Worm (Caenorhabditis elegans) whole organism, L4/young adult: Measurements from ENCODE around the gene F54H12.4.

Experiments used
- W03F9.2 ChIP-seq: fragments of 150-350 bp; optimal IDR thresholded peaks from 2 replicates; lab custom pipeline; 2014; ENCODE audit warnings: missing biosample characterization, missing genetic modification characterization
- dao-5 ChIP-seq: sonication (generic microtip); optimal IDR thresholded peaks from 2 replicates; lab custom pipeline; 2016; ENCODE audit warnings: missing genotype, missing genetic modification characterization, moderate library complexity, missing compliant biosample characterization

DNA sequence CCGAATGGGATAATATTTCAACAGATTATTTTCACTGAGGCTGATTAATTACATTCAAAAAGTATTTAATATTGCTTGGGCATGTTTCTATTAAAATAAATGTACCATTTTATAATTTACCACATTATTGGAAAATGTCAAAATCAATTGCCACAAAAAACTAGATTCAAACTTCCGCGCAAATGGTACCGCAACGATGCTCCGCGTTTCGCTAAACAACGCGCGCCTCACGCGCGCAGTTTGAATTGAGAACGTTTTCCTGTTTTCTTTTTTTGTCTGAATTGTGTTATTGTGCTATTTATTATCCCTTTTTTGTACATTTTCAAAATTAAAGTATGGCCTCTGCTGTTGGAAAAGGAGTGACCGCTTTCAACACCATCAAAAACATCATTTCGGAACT, 21.7 kb downstream of the F54H12.4 start, which contains the start of gene C29E4.12:
- TF ChIP-seq dao-5 (tag; lab: Kevin White, UChicago) (no peak), W03F9.2 (tag; lab: Kevin White, UChicago) (no peak)
